Fruit fly (Drosophila melanogaster) whole organism, embryonic: ENCODE data around the gene CG45207.
A peak's percentile ranks its signal among the peaks of the same experiment; 100 is the strongest.

Experiments
- Bdp1 ChIP-seq: fragments of 200-800 bp; sonication (Bioruptor generic); optimal IDR thresholded peaks from 3 replicates; lab custom pipeline; 2016; ENCODE audit warnings: missing biosample characterization, missing genetic modification characterization
- Bgb ChIP-seq: fragments of 200-800 bp; sonication (Bioruptor generic); IDR thresholded peaks from 2 replicates; pipeline ENCODE4 v1.3.6; 2022; ENCODE audit warnings: missing biosample characterization, missing genetic modification characterization; ENCODE audit not compliant: partially characterized antibody
- CG11456 ChIP-seq: fragments of 200-800 bp; sonication (Bioruptor generic); IDR thresholded peaks from 3 replicates; pipeline ENCODE4 v1.3.6; 2022; ENCODE audit warnings: missing biosample characterization, missing genetic modification characterization
- CG11560 ChIP-seq: fragments of 200-800 bp; sonication (Bioruptor generic); IDR thresholded peaks from 3 replicates; pipeline ENCODE4 v1.3.6; 2022; ENCODE audit warnings: missing biosample characterization, missing genetic modification characterization
- CG12155 ChIP-seq: fragments of 200-800 bp; sonication (Bioruptor generic); optimal IDR thresholded peaks from 3 replicates; lab custom pipeline; 2016; ENCODE audit warnings: missing biosample characterization, missing genetic modification characterization
- CG13123 ChIP-seq: fragments of 200-800 bp; sonication (Bioruptor generic); optimal IDR thresholded peaks from 2 replicates; lab custom pipeline; 2016; ENCODE audit warnings: missing biosample characterization, missing genetic modification characterization
- CG13894 ChIP-seq: fragments of 200-800 bp; sonication (Bioruptor generic); optimal IDR thresholded peaks from 3 replicates; lab custom pipeline; 2018; ENCODE audit warnings: missing biosample characterization, mild to moderate bottlenecking, missing genetic modification characterization, moderate library complexity
- CG1529 ChIP-seq: fragments of 200-800 bp; sonication (Bioruptor generic); optimal IDR thresholded peaks from 3 replicates; lab custom pipeline; 2018; ENCODE audit warnings: missing biosample characterization, missing genetic modification characterization
- CG17186 ChIP-seq: fragments of 200-800 bp; sonication (Bioruptor generic); optimal IDR thresholded peaks from 3 replicates; lab custom pipeline; 2017; ENCODE audit warnings: missing biosample characterization, missing genetic modification reagents, missing genetic modification characterization
- CG17328 ChIP-seq: fragments of 200-800 bp; sonication (Bioruptor generic); IDR thresholded peaks from 2 replicates; pipeline ENCODE4 v1.3.6; 2022; ENCODE audit warnings: missing biosample characterization, missing genetic modification characterization
- CG18262 ChIP-seq: fragments of 200-800 bp; optimal IDR thresholded peaks from 3 replicates; lab custom pipeline; 2019; ENCODE audit warnings: missing biosample characterization, mild to moderate bottlenecking, missing genetic modification characterization, moderate library complexity
- CG2202 ChIP-seq: fragments of 200-800 bp; sonication (Bioruptor generic); optimal IDR thresholded peaks from 2 replicates; lab custom pipeline; 2018; ENCODE audit warnings: missing biosample characterization, mild to moderate bottlenecking, missing genetic modification characterization
- CG31365 ChIP-seq: fragments of 200-800 bp; sonication (Bioruptor generic); optimal IDR thresholded peaks from 2 replicates; lab custom pipeline; 2018; ENCODE audit warnings: missing biosample characterization, mild to moderate bottlenecking, missing genetic modification characterization
- CG42726 ChIP-seq: fragments of 200-800 bp; sonication (Bioruptor generic); IDR thresholded peaks from 2 replicates; pipeline ENCODE4 v1.3.6; 2022; ENCODE audit warnings: missing biosample characterization, missing genetic modification characterization; ENCODE audit not compliant: partially characterized antibody
- CG4820 ChIP-seq: fragments of 200-800 bp; sonication (Bioruptor generic); optimal IDR thresholded peaks from 3 replicates; lab custom pipeline; 2016; ENCODE audit warnings: missing biosample characterization, missing genetic modification characterization
- CG8290 ChIP-seq, 3 experiments: fragments of 200-800 bp; sonication (Bioruptor generic); optimal IDR thresholded peaks; 2 replicates each; lab custom pipeline; 2016 to 2019; ENCODE audit warnings: missing biosample characterization in 3 of 3, missing genetic modification characterization in 3 of 3, mild to moderate bottlenecking in 2 of 3, moderate library complexity in 1 of 3
- CG8944 ChIP-seq: fragments of 200-800 bp; sonication (Bioruptor generic); optimal IDR thresholded peaks from 3 replicates; lab custom pipeline; 2016; ENCODE audit warnings: missing biosample characterization, missing genetic modification characterization
- CG9727 ChIP-seq: fragments of 200-800 bp; sonication (Bioruptor generic); optimal IDR thresholded peaks from 3 replicates; lab custom pipeline; 2017; ENCODE audit warnings: missing biosample characterization, mild to moderate bottlenecking, missing genetic modification characterization
- Chrac-16 ChIP-seq: fragments of 200-800 bp; sonication (Bioruptor generic); optimal IDR thresholded peaks from 3 replicates; lab custom pipeline; 2016; ENCODE audit warnings: missing biosample characterization, missing genetic modification characterization
- Dad ChIP-seq: fragments of 200-800 bp; sonication (Bioruptor generic); optimal IDR thresholded peaks from 3 replicates; lab custom pipeline; 2016; ENCODE audit warnings: missing biosample characterization, missing genetic modification characterization
- Dll ChIP-seq: fragments of 200-800 bp; sonication (Bioruptor generic); IDR thresholded peaks from 4 replicates; pipeline ENCODE4 v1.3.6; 2022; ENCODE audit warnings: missing biosample characterization, missing genetic modification characterization; ENCODE audit not compliant: partially characterized antibody
- Doc3 ChIP-seq: fragments of 200-800 bp; sonication (Bioruptor generic); IDR thresholded peaks from 3 replicates; pipeline ENCODE4 v1.3.6; 2022; ENCODE audit warnings: missing biosample characterization, missing genetic modification characterization; ENCODE audit not compliant: partially characterized antibody
- HmgZ ChIP-seq: fragments of 200-800 bp; sonication (Bioruptor generic); optimal IDR thresholded peaks from 2 replicates; lab custom pipeline; 2018; ENCODE audit warnings: missing biosample characterization, mild to moderate bottlenecking, missing genetic modification characterization
- Hmr ChIP-seq: fragments of 200-800 bp; sonication (Bioruptor generic); optimal IDR thresholded peaks from 3 replicates; lab custom pipeline; 2017; ENCODE audit warnings: mild to moderate bottlenecking, missing biosample characterization, missing genetic modification reagents, missing genetic modification characterization
- Hr3 ChIP-seq: fragments of 200-800 bp; sonication (Bioruptor generic); optimal IDR thresholded peaks from 3 replicates; lab custom pipeline; 2016; ENCODE audit warnings: missing biosample characterization, missing genetic modification characterization
- Hr39 ChIP-seq: fragments of >200 bp; optimal IDR thresholded peaks from 2 replicates; lab custom pipeline; 2017
- Hsf ChIP-seq: fragments of 200-800 bp; sonication (Bioruptor generic); optimal IDR thresholded peaks from 3 replicates; lab custom pipeline; 2016; ENCODE audit warnings: missing biosample characterization, missing genetic modification characterization
- Med ChIP-seq: fragments of 200-800 bp; sonication (Bioruptor generic); peaks from one replicate; lab custom pipeline; 2016; ENCODE audit warnings: missing biosample characterization, missing genetic modification characterization, mild to moderate bottlenecking, inconsistent platforms, moderate library complexity
- NC2α ChIP-seq: fragments of 200-800 bp; sonication (Bioruptor generic); optimal IDR thresholded peaks from 2 replicates; lab custom pipeline; 2016; ENCODE audit warnings: missing biosample characterization, missing genetic modification characterization
- NC2β ChIP-seq: fragments of 200-800 bp; sonication (Bioruptor generic); optimal IDR thresholded peaks from 2 replicates; lab custom pipeline; 2016; ENCODE audit warnings: missing biosample characterization, missing genetic modification characterization
- Nf-YB ChIP-seq: fragments of 200-800 bp; sonication (Bioruptor generic); optimal IDR thresholded peaks from 3 replicates; lab custom pipeline; 2019; ENCODE audit warnings: missing biosample characterization, mild to moderate bottlenecking, missing genetic modification characterization, moderate library complexity
- Sox102F ChIP-seq: fragments of 200-800 bp; sonication (Bioruptor generic); optimal IDR thresholded peaks from 2 replicates; lab custom pipeline; 2018; ENCODE audit warnings: missing biosample characterization, mild to moderate bottlenecking, missing genetic modification characterization, moderate library complexity
- Sry-δ ChIP-seq: fragments of 200-800 bp; sonication (Bioruptor generic); optimal IDR thresholded peaks from 2 replicates; lab custom pipeline; 2016; ENCODE audit warnings: missing biosample characterization, missing genetic modification characterization
- TFAM ChIP-seq: fragments of 200-800 bp; sonication (Bioruptor generic); optimal IDR thresholded peaks from 2 replicates; lab custom pipeline; 2017; ENCODE audit warnings: missing biosample characterization, missing genetic modification characterization, inconsistent platforms
- Tbp ChIP-seq: fragments of >200 bp; optimal IDR thresholded peaks from 2 replicates; lab custom pipeline; 2018; ENCODE audit warnings: missing biosample characterization, missing genetic modification characterization
- ase ChIP-seq: fragments of 200-800 bp; sonication (Bioruptor generic); IDR thresholded peaks from 3 replicates; pipeline ENCODE4 v1.3.6; 2022; ENCODE audit warnings: missing biosample characterization, missing genetic modification characterization
- az2 ChIP-seq: fragments of 200-800 bp; sonication (Bioruptor generic); optimal IDR thresholded peaks from 3 replicates; lab custom pipeline; 2016; ENCODE audit warnings: missing biosample characterization, missing genetic modification characterization
- bcd ChIP-seq: fragments of 200-800 bp; sonication (Bioruptor generic); optimal IDR thresholded peaks from 2 replicates; lab custom pipeline; 2017; ENCODE audit warnings: missing biosample characterization, mild to moderate bottlenecking, missing genetic modification characterization
- corto ChIP-seq: fragments of 200-800 bp; sonication (Bioruptor generic); optimal IDR thresholded peaks from 2 replicates; lab custom pipeline; 2016; ENCODE audit warnings: missing biosample characterization, mild to moderate bottlenecking, missing genetic modification characterization, moderate library complexity
- ewg ChIP-seq: fragments of 200-800 bp; sonication (Bioruptor generic); optimal IDR thresholded peaks from 3 replicates; lab custom pipeline; 2017; ENCODE audit warnings: mild to moderate bottlenecking, missing biosample characterization, missing genetic modification reagents, missing genetic modification characterization
- fd102C ChIP-seq: fragments of 200-800 bp; sonication (Bioruptor generic); optimal IDR thresholded peaks from 2 replicates; lab custom pipeline; 2018; ENCODE audit warnings: missing biosample characterization, mild to moderate bottlenecking, missing genetic modification characterization, moderate library complexity
- fd96Cb ChIP-seq: fragments of 200-800 bp; sonication (Bioruptor generic); optimal IDR thresholded peaks from 2 replicates; lab custom pipeline; 2018; ENCODE audit warnings: missing biosample characterization, mild to moderate bottlenecking, missing genetic modification characterization, moderate library complexity
- ftz-f1 ChIP-seq: fragments of 200-800 bp; sonication (Bioruptor generic); optimal IDR thresholded peaks from 2 replicates; lab custom pipeline; 2016; ENCODE audit warnings: missing biosample characterization, missing genetic modification characterization
- ind ChIP-seq: fragments of 200-800 bp; sonication (Bioruptor generic); optimal IDR thresholded peaks from 3 replicates; lab custom pipeline; 2016; ENCODE audit warnings: missing biosample characterization, missing genetic modification characterization
- insv ChIP-seq, 2 experiments: fragments of 200-800 bp; sonication (Bioruptor generic); optimal IDR thresholded peaks; 3 replicates each; lab custom pipeline; 2016 to 2018; ENCODE audit warnings: missing biosample characterization in 2 of 2, missing genetic modification characterization in 2 of 2
- slbo ChIP-seq: fragments of 200-800 bp; sonication (Bioruptor generic); IDR thresholded peaks from 2 replicates; pipeline ENCODE4 v1.3.6; 2022; ENCODE audit warnings: missing biosample characterization, missing genetic modification characterization
- ttk ChIP-seq: fragments of 200-800 bp; sonication (Bioruptor generic); IDR thresholded peaks from 2 replicates; pipeline ENCODE4 v2.1.2; 2022; ENCODE audit warnings: missing biosample characterization, missing genetic modification characterization
- twi ChIP-seq: fragments of 200-800 bp; optimal IDR thresholded peaks from 2 replicates; lab custom pipeline; 2019; ENCODE audit warnings: missing biosample characterization, mild to moderate bottlenecking, missing genetic modification characterization, moderate library complexity
- tx ChIP-seq: fragments of 200-800 bp; sonication (Bioruptor generic); optimal IDR thresholded peaks from 2 replicates; lab custom pipeline; 2016; ENCODE audit warnings: missing biosample characterization, missing genetic modification characterization
- unc-4 ChIP-seq: fragments of 200-800 bp; sonication (Bioruptor generic); IDR thresholded peaks from 2 replicates; pipeline ENCODE4 v1.3.6; 2022; ENCODE audit warnings: missing biosample characterization, missing genetic modification characterization; ENCODE audit not compliant: partially characterized antibody
- usp ChIP-seq: fragments of >200 bp; optimal IDR thresholded peaks from 2 replicates; lab custom pipeline; 2017; ENCODE audit warnings: missing biosample characterization, missing genetic modification characterization

Gene CG45207

DNA sequence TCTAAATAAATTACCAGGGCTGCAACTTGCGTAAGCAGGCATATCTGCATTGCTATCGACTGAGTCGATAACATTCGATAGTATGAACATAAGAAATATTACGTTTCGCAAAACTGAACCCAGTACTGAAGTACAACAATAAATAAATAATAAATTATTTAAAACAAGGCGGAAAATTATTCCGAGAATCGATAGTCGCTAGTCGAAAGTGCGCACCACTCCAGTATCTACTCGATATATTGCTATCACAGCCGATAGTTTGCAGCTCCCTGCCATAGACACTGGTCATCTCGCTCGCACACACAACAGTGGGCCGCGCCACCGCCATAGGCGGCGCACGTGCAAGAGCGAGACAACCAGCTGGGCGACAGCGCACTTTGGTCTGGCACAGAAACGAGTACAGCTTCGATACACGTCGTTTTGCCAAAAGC, 18.2 kb upstream of the CG45207 start, which contains the start of gene nsl1 (continued):
- TF ChIP-seq CG17328 (GFP tag; lab: Robert Waterston, UW) (peak; percentile 47; the same call in 1 of the 2 replicates), CG1529 (GFP tag; lab: Kevin White, UChicago) (peak; percentile 7), TFAM (GFP tag; lab: Kevin White, UChicago) (no peak), tx (GFP tag; lab: Kevin White, UChicago) (no peak), CG4820 (GFP tag; lab: Kevin White, UChicago) (peak; percentile 14), bcd (GFP tag; lab: Kevin White, UChicago) (peak; percentile 48), usp (GFP tag; lab: Kevin White, UChicago) (no peak), Bdp1 (no peak), CG11456 (peak; percentile 32; the same call in 1 of the 3 replicates), CG42726 (GFP tag; lab: Robert Waterston, UW) (peak; percentile 94), CG18262 (tag; lab: Kevin White, UChicago) (peak; percentile 37), Sry-δ (GFP tag; lab: Kevin White, UChicago) (peak; percentile 85), slbo (GFP tag; lab: Robert Waterston, UW) (peak; percentile 51; the same call in 1 of the 2 replicates), unc-4 (GFP tag; lab: Robert Waterston, UW) (peak; percentile 95), ewg (peak; percentile 89), CG31365 (no peak), Dll (GFP tag; lab: Robert Waterston, UW) (peak; percentile 97), Doc3 (GFP tag; lab: Robert Waterston, UW) (peak; percentile 95), Nf-YB (peak; percentile 28), Hmr (peak; percentile 50), CG12155 (GFP tag; lab: Kevin White, UChicago) (peak; percentile 97), Hr39 (lab: Kevin White, UChicago) (no peak), NC2β (no peak), NC2α (no peak), fd102C (GFP tag; lab: Kevin White, UChicago) (peak; percentile 22), fd96Cb (tag; lab: Kevin White, UChicago) (no peak), Tbp (no peak), az2 (GFP tag; lab: Kevin White, UChicago) (no peak), Sox102F (GFP tag; lab: Kevin White, UChicago) (no peak), CG13894 (peak; percentile 11), Hr3 (GFP tag; lab: Kevin White, UChicago) (peak; percentile 20), Hsf (GFP tag; lab: Kevin White, UChicago) (peak; percentile 11), ind (GFP tag; lab: Kevin White, UChicago) (peak; percentile 32), ftz-f1 (GFP tag; lab: Kevin White, UChicago) (peak; percentile 44), CG13123 (GFP tag; lab: Kevin White, UChicago) (no peak), insv (GFP tag; optimal IDR thresholded peaks at IDR 0.05; lab: Kevin White, UChicago) (peak in 1 of 2 experiments; percentile 17), Dad (GFP tag; lab: Kevin White, UChicago) (peak; percentile 22), ase (GFP tag; lab: Robert Waterston, UW) (0 out of 3 replicates have a peak, but pooled peaks have one; percentile 25), Med (peak; percentile 90), twi (peak; percentile 31), CG9727 (GFP tag; lab: Kevin White, UChicago) (peak; percentile 59), CG8290 (GFP tag; optimal IDR thresholded peaks at IDR 0.05; lab: Kevin White, UChicago) (peak; percentile 35), CG8290 (tag; optimal IDR thresholded peaks at IDR 0.05; lab: Kevin White, UChicago) (peak; percentile 30 to 68), CG2202 (no peak), ttk (GFP tag; lab: Robert Waterston, UW) (peak; percentile 41; the same call in 1 of the 2 replicates), Bgb (GFP tag; lab: Robert Waterston, UW) (peak; percentile 97), CG8944 (no peak), HmgZ (tag; lab: Kevin White, UChicago) (peak; percentile 61), corto (peak; percentile 73), CG17186 (GFP tag; lab: Kevin White, UChicago) (peak; percentile 98), CG11560 (tag; lab: Robert Waterston, UW) (peak; percentile 97), Chrac-16 (peak; percentile 44)
